Fruit fly (Drosophila melanogaster) whole organism, pupa: Measurements from ENCODE around the gene Zw10.

ENCODE experiments used
- CG10348 ChIP-seq: fragments of 200-800 bp; sonication (Bioruptor generic); IDR thresholded peaks from 2 replicates; pipeline ENCODE4 v1.3.6; 2022; ENCODE audit warnings: missing biosample characterization, missing genetic modification characterization
- CG12605 ChIP-seq: fragments of 200-800 bp; sonication (Bioruptor generic); IDR thresholded peaks from 2 replicates; pipeline ENCODE4 v1.3.6; 2022; ENCODE audit warnings: missing biosample characterization, missing genetic modification characterization
- CG13204 ChIP-seq: fragments of 200-800 bp; sonication (Bioruptor generic); optimal IDR thresholded peaks from 2 replicates; lab custom pipeline; 2018; ENCODE audit warnings: missing biosample characterization, mild to moderate bottlenecking, missing genetic modification characterization, moderate library complexity
- CG14655 ChIP-seq: fragments of 200-800 bp; sonication (Bioruptor generic); optimal IDR thresholded peaks from 3 replicates; lab custom pipeline; 2017; ENCODE audit warnings: mild to moderate bottlenecking, missing biosample characterization, missing genetic modification reagents, missing genetic modification characterization
- CG15710 ChIP-seq: fragments of 200-800 bp; sonication (Bioruptor generic); optimal IDR thresholded peaks from 2 replicates; lab custom pipeline; 2018; ENCODE audit warnings: missing biosample characterization, mild to moderate bottlenecking, missing genetic modification characterization, moderate library complexity
- CG17806 ChIP-seq: fragments of 200-800 bp; sonication (Bioruptor generic); optimal IDR thresholded peaks from 2 replicates; lab custom pipeline; 2018; ENCODE audit warnings: missing biosample characterization, mild to moderate bottlenecking, missing genetic modification characterization, moderate library complexity
- CG32121 ChIP-seq: fragments of 200-800 bp; sonication (Bioruptor generic); IDR thresholded peaks from 2 replicates; pipeline ENCODE4 v1.3.6; 2022; ENCODE audit warnings: missing biosample characterization, missing genetic modification characterization
- CG34367 ChIP-seq: fragments of 200-800 bp; sonication (Bioruptor generic); optimal IDR thresholded peaks from 2 replicates; lab custom pipeline; 2018; ENCODE audit warnings: missing biosample characterization, mild to moderate bottlenecking, missing genetic modification characterization
- CG4496 ChIP-seq: fragments of 200-800 bp; sonication (Bioruptor generic); IDR thresholded peaks from 3 replicates; pipeline ENCODE4 v1.3.6; 2022; ENCODE audit warnings: missing biosample characterization, missing genetic modification characterization
- CG8159 ChIP-seq: fragments of 200-800 bp; sonication (Bioruptor generic); optimal IDR thresholded peaks from 3 replicates; lab custom pipeline; 2018; ENCODE audit warnings: missing biosample characterization, mild to moderate bottlenecking, missing genetic modification characterization, moderate library complexity
- CG8301 ChIP-seq: fragments of 200-800 bp; sonication (Bioruptor generic); optimal IDR thresholded peaks from 2 replicates; lab custom pipeline; 2018; ENCODE audit warnings: missing biosample characterization, mild to moderate bottlenecking, missing genetic modification characterization
- CG9948 ChIP-seq: fragments of 200-800 bp; sonication (Bioruptor generic); optimal IDR thresholded peaks from 2 replicates; lab custom pipeline; 2018; ENCODE audit warnings: missing biosample characterization, mild to moderate bottlenecking, missing genetic modification characterization, moderate library complexity
- D1 ChIP-seq: fragments of 200-800 bp; sonication (Bioruptor generic); optimal IDR thresholded peaks from 2 replicates; lab custom pipeline; 2018; ENCODE audit warnings: missing biosample characterization, mild to moderate bottlenecking, missing genetic modification characterization, moderate library complexity
- EcR ChIP-seq: fragments of 200-800 bp; sonication (Bioruptor generic); optimal IDR thresholded peaks from 3 replicates; lab custom pipeline; 2019; ENCODE audit warnings: missing biosample characterization, missing genetic modification characterization, mild to moderate bottlenecking, moderate library complexity, missing genetic modification reagents
- Ets98B ChIP-seq: fragments of 200-800 bp; sonication (Bioruptor generic); IDR thresholded peaks from 2 replicates; pipeline ENCODE4 v1.3.6; 2022; ENCODE audit warnings: missing biosample characterization, missing genetic modification characterization
- Pif1A ChIP-seq: fragments of 200-800 bp; sonication (Bioruptor generic); optimal IDR thresholded peaks from 3 replicates; lab custom pipeline; 2016; ENCODE audit warnings: missing biosample characterization, missing genetic modification characterization
- Pif1B ChIP-seq: fragments of 200-800 bp; sonication (Bioruptor generic); optimal IDR thresholded peaks from 3 replicates; lab custom pipeline; 2016; ENCODE audit warnings: missing biosample characterization, missing genetic modification characterization
- Snoo ChIP-seq: fragments of 200-800 bp; sonication (Bioruptor generic); optimal IDR thresholded peaks from 3 replicates; lab custom pipeline; 2017; ENCODE audit warnings: missing biosample characterization, mild to moderate bottlenecking, missing genetic modification characterization, inconsistent platforms
- fd96Ca ChIP-seq: fragments of 200-800 bp; sonication (Bioruptor generic); IDR thresholded peaks from 3 replicates; pipeline ENCODE4 v1.3.6; 2022; ENCODE audit warnings: missing biosample characterization, missing genetic modification characterization
- gl ChIP-seq: fragments of 200-800 bp; sonication (Bioruptor generic); optimal IDR thresholded peaks from 2 replicates; lab custom pipeline; 2018; ENCODE audit warnings: missing biosample characterization, mild to moderate bottlenecking, missing genetic modification characterization
- rn ChIP-seq: fragments of 200-800 bp; sonication (Bioruptor generic); IDR thresholded peaks from 2 replicates; pipeline ENCODE4 v1.3.6; 2022; ENCODE audit warnings: missing biosample characterization, missing genetic modification characterization

Zw10 gene

DNA sequence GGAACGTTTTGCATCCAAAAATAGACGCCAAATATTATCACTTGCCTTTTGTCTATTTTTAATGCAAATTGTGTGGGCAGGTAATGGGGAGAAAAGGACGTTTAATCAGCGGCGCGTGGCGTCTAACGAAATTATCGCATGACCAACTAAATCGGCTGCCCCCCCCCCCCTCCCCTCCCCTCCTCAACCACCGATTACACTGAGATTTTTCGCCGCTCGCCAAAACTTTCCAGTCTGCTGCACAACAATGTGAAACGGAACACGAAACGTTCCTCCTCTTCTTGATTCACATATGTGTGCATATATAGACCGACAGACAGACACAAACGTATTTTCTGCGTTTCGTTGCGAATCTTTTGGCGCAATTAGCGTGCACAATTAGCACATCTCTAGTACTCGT lies 47.1 kb downstream of the Zw10 start:
- TF ChIP-seq CG15710 (tag; lab: Kevin White, UChicago) (no peak), CG9948 (tag; lab: Kevin White, UChicago) (no peak), CG13204 (GFP tag; lab: Kevin White, UChicago) (no peak), Pif1B (GFP tag; lab: Kevin White, UChicago) (no peak), CG34367 (tag; lab: Kevin White, UChicago) (no peak), Ets98B (GFP tag; lab: Robert Waterston, UW) (no peak), CG12605 (no peak), CG4496 (GFP tag; lab: Robert Waterston, UW) (no peak), CG32121 (GFP tag; lab: Robert Waterston, UW) (no peak), D1 (no peak), CG10348 (GFP tag; lab: Robert Waterston, UW) (no peak), gl (tag; lab: Kevin White, UChicago) (no peak), CG8301 (tag; lab: Kevin White, UChicago) (no peak), CG14655 (GFP tag; lab: Kevin White, UChicago) (no peak), Snoo (tag; lab: Kevin White, UChicago) (no peak), Pif1A (GFP tag; lab: Kevin White, UChicago) (no peak), fd96Ca (GFP tag; lab: Robert Waterston, UW) (no peak), rn (no peak), CG17806 (no peak), CG8159 (tag; lab: Kevin White, UChicago) (no peak)

DNA sequence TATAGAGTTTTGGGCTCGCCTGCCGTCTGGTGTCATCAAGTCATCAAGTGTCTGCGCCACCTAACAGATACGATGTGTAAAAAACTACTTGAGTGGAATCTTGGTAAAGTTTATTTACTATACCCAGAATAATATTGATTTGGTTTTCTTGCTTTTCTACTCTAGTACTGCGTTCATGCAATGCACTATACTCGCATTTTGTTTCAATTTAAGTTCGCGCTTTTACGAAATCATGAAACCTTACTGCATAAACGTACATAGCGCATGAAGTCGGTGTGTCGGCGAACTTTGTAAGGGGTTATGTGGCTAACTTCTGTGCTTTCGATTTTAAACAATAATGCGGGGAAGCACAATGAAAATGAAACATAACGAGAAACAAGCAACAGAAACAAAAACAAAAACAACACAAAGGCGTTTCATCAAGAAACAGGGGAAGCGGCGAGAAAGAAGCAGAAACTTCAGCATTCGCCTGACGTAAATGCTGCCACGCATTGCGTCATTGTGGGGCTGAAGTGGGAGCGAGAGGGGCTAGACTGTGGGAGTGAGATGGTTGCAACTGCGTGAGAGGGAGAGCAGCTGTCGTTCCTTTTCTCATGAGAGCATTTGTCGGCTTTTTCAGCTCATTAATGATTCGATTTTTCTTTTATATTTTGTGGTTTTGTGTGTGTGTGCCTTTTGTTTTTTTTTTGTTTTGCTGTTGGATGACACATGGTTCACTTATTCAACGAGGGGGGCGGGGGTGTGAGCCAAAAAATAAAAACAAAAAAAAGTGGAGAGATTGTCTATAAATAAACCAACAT lies 48.3 kb downstream of the Zw10 start:
- TF ChIP-seq CG17806 (no peak), CG8301 (tag; lab: Kevin White, UChicago) (no peak), EcR (GFP tag; lab: Kevin White, UChicago) (peak; percentile 76), CG15710 (tag; lab: Kevin White, UChicago) (no peak), fd96Ca (GFP tag; lab: Robert Waterston, UW) (peak; percentile 75), CG10348 (GFP tag; lab: Robert Waterston, UW) (no peak), CG32121 (GFP tag; lab: Robert Waterston, UW) (peak; percentile 80), Pif1A (GFP tag; lab: Kevin White, UChicago) (no peak), CG4496 (GFP tag; lab: Robert Waterston, UW) (peak; percentile 71; the same call in 2 of the 3 replicates), CG12605 (peak; percentile 67), D1 (no peak), CG14655 (GFP tag; lab: Kevin White, UChicago) (no peak), CG8159 (tag; lab: Kevin White, UChicago) (no peak), Snoo (tag; lab: Kevin White, UChicago) (no peak), rn (peak; percentile 65; the same call in 1 of the 2 replicates), Ets98B (GFP tag; lab: Robert Waterston, UW) (peak; percentile 67), CG13204 (GFP tag; lab: Kevin White, UChicago) (peak; percentile 32), CG34367 (tag; lab: Kevin White, UChicago) (no peak), Pif1B (GFP tag; lab: Kevin White, UChicago) (no peak), gl (tag; lab: Kevin White, UChicago) (no peak), CG9948 (tag; lab: Kevin White, UChicago) (no peak)

DNA sequence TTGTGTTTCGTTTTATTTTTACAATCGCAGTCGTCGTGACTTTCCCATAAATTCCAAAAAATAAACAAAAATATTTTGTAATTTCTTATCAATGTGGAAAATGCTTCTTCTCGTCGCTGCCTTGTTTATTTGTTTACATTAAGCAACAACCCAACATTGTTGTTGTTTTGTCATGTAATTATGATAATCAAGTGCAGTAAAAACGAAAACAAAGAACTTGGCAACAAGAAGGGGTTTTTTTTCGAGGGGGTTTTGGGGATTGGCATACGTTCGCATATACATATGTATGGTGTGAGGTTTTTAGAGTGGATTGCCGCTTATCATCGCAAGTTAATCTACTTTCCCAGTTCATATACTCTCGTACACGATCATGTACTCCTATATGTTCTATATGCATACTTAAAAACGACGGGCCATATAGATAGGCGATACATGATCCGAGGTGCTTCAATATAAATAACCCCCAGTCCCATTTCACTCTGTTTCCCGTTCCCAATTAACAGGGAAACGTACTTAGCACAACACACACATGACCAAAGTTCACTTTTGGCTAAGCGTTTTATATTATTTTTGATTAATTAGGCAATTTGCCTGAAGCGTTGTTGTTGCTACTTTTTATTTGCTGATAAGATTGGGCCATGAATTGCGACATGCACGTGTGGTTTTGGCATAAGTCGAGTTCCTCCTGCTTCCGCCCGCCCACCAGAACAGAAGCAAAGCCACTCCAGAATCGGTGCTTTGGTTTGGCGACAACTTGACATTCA lies 49.7 kb downstream of the Zw10 start:
- TF ChIP-seq CG9948 (tag; lab: Kevin White, UChicago), result no peak
- no peak for TF ChIP-seq CG14655 (GFP tag; lab: Kevin White, UChicago)
- no peak for TF ChIP-seq fd96Ca (GFP tag; lab: Robert Waterston, UW)
- no peak for TF ChIP-seq CG32121 (GFP tag; lab: Robert Waterston, UW)
- TF ChIP-seq Pif1B (GFP tag; lab: Kevin White, UChicago), result no peak
- TF ChIP-seq CG13204 (GFP tag; lab: Kevin White, UChicago), result no peak
- no peak for TF ChIP-seq CG8301 (tag; lab: Kevin White, UChicago)
- no peak for TF ChIP-seq CG10348 (GFP tag; lab: Robert Waterston, UW)
- TF ChIP-seq CG4496 (GFP tag; lab: Robert Waterston, UW), result no peak
- TF ChIP-seq CG34367 (tag; lab: Kevin White, UChicago), result no peak
- TF ChIP-seq CG8159 (tag; lab: Kevin White, UChicago), result no peak
- TF ChIP-seq D1, result no peak

DNA sequence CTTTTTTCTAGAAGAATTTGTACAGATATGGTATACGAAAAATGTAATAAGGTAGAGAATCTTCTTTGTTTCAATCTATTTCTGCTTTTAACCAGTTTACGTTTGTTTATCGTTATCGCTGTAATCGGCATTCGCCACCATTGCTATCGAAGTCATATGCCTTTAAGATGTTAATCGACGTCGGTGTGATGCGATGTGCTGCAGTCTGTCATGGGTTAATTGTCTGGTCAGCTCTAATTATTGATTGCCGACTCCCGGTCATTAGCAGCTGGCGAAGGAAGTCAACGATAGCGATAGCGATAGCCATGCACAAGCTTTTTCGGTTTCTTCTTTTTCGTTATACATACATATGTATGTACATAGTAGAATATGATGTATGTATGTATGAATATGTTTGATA lies 51.5 kb downstream of the Zw10 start:
- TF ChIP-seq CG13204 (GFP tag; lab: Kevin White, UChicago) (no peak), CG12605 (no peak), CG17806 (no peak), Pif1B (GFP tag; lab: Kevin White, UChicago) (no peak), fd96Ca (GFP tag; lab: Robert Waterston, UW) (no peak), Ets98B (GFP tag; lab: Robert Waterston, UW) (no peak), CG8159 (tag; lab: Kevin White, UChicago) (no peak), Snoo (tag; lab: Kevin White, UChicago) (no peak), CG9948 (tag; lab: Kevin White, UChicago) (no peak), CG32121 (GFP tag; lab: Robert Waterston, UW) (no peak), CG4496 (GFP tag; lab: Robert Waterston, UW) (no peak), CG34367 (tag; lab: Kevin White, UChicago) (no peak), CG15710 (tag; lab: Kevin White, UChicago) (no peak), CG14655 (GFP tag; lab: Kevin White, UChicago) (no peak), gl (tag; lab: Kevin White, UChicago) (no peak), CG8301 (tag; lab: Kevin White, UChicago) (no peak), EcR (GFP tag; lab: Kevin White, UChicago) (no peak), rn (no peak), Pif1A (GFP tag; lab: Kevin White, UChicago) (no peak)
- TF ChIP-seq, all 21 proteins: peak for 0
